Fruit fly (Drosophila melanogaster) ovary, adult (tissue): ENCODE data around the gene CG45060.

ENCODE experiments used
- CG17801 ChIP-seq: fragments of 200-800 bp; optimal IDR thresholded peaks from 2 replicates; lab custom pipeline; 2019; ENCODE audit warnings: missing biosample characterization, mild to moderate bottlenecking, missing genetic modification characterization, moderate library complexity; ENCODE audit not compliant: partially characterized antibody

CG45060 gene

dm6 chrX:9875948-9876853 is 7.8 kb upstream of the CG45060 start, which contains the start of gene CG15247:
CG15247 (minus strand) TSS chrX:9876672.
- no peak for TF ChIP-seq CG17801 (GFP tag; lab: Kevin White, UChicago)

- no peak for TF ChIP-seq CG17801 (GFP tag; lab: Kevin White, UChicago)
These were observed 5.5 kb upstream of the CG45060 start, which contains the start of gene CG32695 for dm6 chrX:9873917-9874316. CG32695 (minus strand) TSS chrX:9874057.

dm6 chrX:9871632-9872031 is 3.3 kb upstream of the CG45060 start, which contains the start of gene CG45061:
CG45061 (minus strand) TSS chrX:9871702.
- no peak for TF ChIP-seq CG17801 (GFP tag; lab: Kevin White, UChicago)

- no peak for TF ChIP-seq CG17801 (GFP tag; lab: Kevin White, UChicago)
These were observed 3.5 kb downstream of the CG45060 start, which contains the start of gene Ser7 for dm6 chrX:9864882-9865281. Ser7 (plus strand) TSS chrX:9865233.

dm6 chrX:9847529-9847928 is 20.8 kb downstream of the CG45060 start:
- no peak for TF ChIP-seq CG17801 (GFP tag; lab: Kevin White, UChicago)

dm6 chrX:9833028-9833427 is 35.3 kb downstream of the CG45060 start:
- TF ChIP-seq CG17801 (GFP tag; lab: Kevin White, UChicago) = no peak

- no peak for TF ChIP-seq CG17801 (GFP tag; lab: Kevin White, UChicago)
These were observed 38.5 kb downstream of the CG45060 start for dm6 chrX:9829896-9830295.
